Fruit fly (Drosophila melanogaster) Kc167 (cell line): Measurements from ENCODE around the gene CG33268.

Source experiments
- Myc ChIP-seq: fragments of >200 bp; optimal IDR thresholded peaks from 2 replicates; lab custom pipeline; 2017; ENCODE audit warnings: missing external identifiers
- Sin3A ChIP-seq: fragments of >200 bp; optimal IDR thresholded peaks from 2 replicates; lab custom pipeline; 2018; ENCODE audit warnings: missing external identifiers
- h ChIP-seq: fragments of >200 bp; optimal IDR thresholded peaks from 3 replicates; lab custom pipeline; 2018; ENCODE audit warnings: missing external identifiers
- insv ChIP-seq: fragments of >200 bp; optimal IDR thresholded peaks from 3 replicates; lab custom pipeline; 2018; ENCODE audit warnings: missing external identifiers
- psq ChIP-seq: fragments of >200 bp; optimal IDR thresholded peaks from 2 replicates; lab custom pipeline; 2017; ENCODE audit warnings: missing external identifiers
- ttk ChIP-seq: sonication (Bioruptor generic); optimal IDR thresholded peaks from 2 replicates; lab custom pipeline; 2017; ENCODE audit warnings: missing external identifiers

DNA sequence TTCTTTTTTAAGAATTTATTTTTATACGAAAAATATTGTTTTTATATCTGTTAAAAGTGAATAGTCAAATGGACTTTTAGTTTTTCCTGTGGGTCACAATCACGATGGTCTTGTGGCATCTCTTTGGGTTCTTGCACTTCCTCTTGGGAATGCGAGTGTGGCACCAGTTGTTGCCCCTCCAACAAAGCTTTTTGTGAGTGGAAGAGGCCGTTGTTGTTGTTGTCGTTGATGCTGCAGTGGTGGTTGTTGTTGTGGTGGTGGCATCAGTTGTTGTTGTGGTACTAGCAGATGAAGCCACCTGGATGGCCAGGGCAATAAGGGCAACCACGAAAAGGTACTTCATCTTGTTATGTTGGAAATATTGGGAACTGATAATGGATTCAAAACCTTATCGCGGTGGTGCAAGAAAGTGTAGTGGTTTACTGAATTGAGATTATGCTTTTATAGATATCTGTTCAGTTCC lies 12.8 kb downstream of the CG33268 start, which contains the start of gene CG33270:
- TF ChIP-seq Sin3A (lab: Kevin White, UChicago) (no peak), psq (no peak), Myc (lab: Kevin White, UChicago) (no peak), insv (lab: Kevin White, UChicago) (no peak), ttk (lab: Kevin White, UChicago) (no peak), h (no peak)
